Worm (Caenorhabditis elegans) whole organism, young adult: ENCODE results near the gene gck-4.

Experiments
- B0261.1 ChIP-seq: sonication (generic microtip); optimal IDR thresholded peaks from 2 replicates; lab custom pipeline; 2016; ENCODE audit warnings: mild to moderate bottlenecking, missing genetic modification characterization, moderate library complexity, missing compliant biosample characterization
- C06A6.2 ChIP-seq: fragments of 200-800 bp; sonication (Bioruptor generic); conservative IDR thresholded peaks from 2 replicates; pipeline ENCODE4 v1.3.6; 2022; ENCODE audit warnings: missing genetic modification characterization, missing compliant biosample characterization
- F55B11.4 ChIP-seq: sonication (generic microtip); optimal IDR thresholded peaks from 2 replicates; lab custom pipeline; 2016; ENCODE audit warnings: missing compliant biosample characterization, missing genetic modification characterization, borderline replicate concordance; ENCODE audit not compliant: insufficient read depth
- F57A8.1 ChIP-seq: fragments of 200-800 bp; sonication (Bioruptor generic); optimal IDR thresholded peaks from 2 replicates; lab custom pipeline; 2018; ENCODE audit warnings: mild to moderate bottlenecking, missing genetic modification characterization, moderate library complexity, missing compliant biosample characterization
- K11D2.4 ChIP-seq: fragments of 200-800 bp; sonication (Bioruptor generic); IDR thresholded peaks from 2 replicates; pipeline ENCODE4 v1.3.6; 2022; ENCODE audit warnings: missing genetic modification reagents, missing genetic modification characterization, missing compliant biosample characterization
- K12H6.12 ChIP-seq: fragments of 200-800 bp; sonication (Bioruptor generic); optimal IDR thresholded peaks from 2 replicates; lab custom pipeline; 2018; ENCODE audit warnings: mild to moderate bottlenecking, missing genetic modification characterization, missing compliant biosample characterization
- Y67H2A.10 ChIP-seq: fragments of 200-800 bp; sonication (Bioruptor generic); conservative IDR thresholded peaks from 2 replicates; pipeline ENCODE4 v1.3.6; 2022; ENCODE audit warnings: missing genetic modification reagents, missing genetic modification characterization, missing compliant biosample characterization
- akir-1 ChIP-seq: fragments of 200-800 bp; sonication (Bioruptor generic); optimal IDR thresholded peaks from 2 replicates; lab custom pipeline; 2018; ENCODE audit warnings: mild to moderate bottlenecking, missing genetic modification characterization, moderate library complexity, missing compliant biosample characterization
- atf-7 ChIP-seq: sonication (generic microtip); optimal IDR thresholded peaks from 2 replicates; lab custom pipeline; 2017; ENCODE audit warnings: mild to moderate bottlenecking, missing genetic modification characterization, missing compliant biosample characterization
- attf-5 ChIP-seq: fragments of 200-800 bp; sonication (Bioruptor generic); optimal IDR thresholded peaks from 2 replicates; lab custom pipeline; 2018; ENCODE audit warnings: mild to moderate bottlenecking, missing genetic modification characterization, missing compliant biosample characterization
- bed-1 ChIP-seq: fragments of 200-800 bp; sonication (Bioruptor generic); IDR thresholded peaks from 2 replicates; pipeline ENCODE4 v1.3.6; 2022; ENCODE audit warnings: missing genetic modification reagents, missing genetic modification characterization, missing compliant biosample characterization
- cebp-1 ChIP-seq, 2 experiments: fragments of 200-800 bp in 1 of 2; sonication (Bioruptor generic) in 1 of 2; sonication (generic microtip) in 1 of 2; IDR thresholded peaks in 1 of 2; optimal IDR thresholded peaks in 1 of 2; 2 replicates each; pipeline versions ENCODE4 v1.3.6 to Lab custom; 2017 to 2022; ENCODE audit warnings: missing compliant biosample characterization in 2 of 2, missing genetic modification characterization in 2 of 2, mild to moderate bottlenecking in 1 of 2, missing genetic modification reagents in 1 of 2, moderate library complexity in 1 of 2
- ceh-27 ChIP-seq: fragments of 200-800 bp; sonication (Bioruptor generic); optimal IDR thresholded peaks from 2 replicates; lab custom pipeline; 2018; ENCODE audit warnings: mild to moderate bottlenecking, missing genetic modification characterization, moderate library complexity, missing compliant biosample characterization
- ceh-91 ChIP-seq: fragments of 200-800 bp; sonication (Bioruptor generic); IDR thresholded peaks from 2 replicates; pipeline ENCODE4 v1.3.6; 2022; ENCODE audit warnings: missing genetic modification reagents, missing genetic modification characterization, missing compliant biosample characterization
- chd-7 ChIP-seq: sonication (generic microtip); optimal IDR thresholded peaks from 2 replicates; lab custom pipeline; 2016; ENCODE audit warnings: mild to moderate bottlenecking, missing genetic modification characterization, moderate library complexity, missing compliant biosample characterization
- die-1 ChIP-seq: sonication (generic microtip); optimal IDR thresholded peaks from 2 replicates; lab custom pipeline; 2016; ENCODE audit warnings: missing genotype, mild to moderate bottlenecking, missing genetic modification characterization, missing compliant biosample characterization
- dox-1 ChIP-seq: fragments of 200-800 bp; sonication (Bioruptor generic); IDR thresholded peaks from 2 replicates; pipeline ENCODE4 v1.3.6; 2022; ENCODE audit warnings: missing genetic modification reagents, missing genetic modification characterization, missing compliant biosample characterization
- efl-1 ChIP-seq: fragments of 150-350 bp; optimal IDR thresholded peaks from 2 replicates; lab custom pipeline; 2014; ENCODE audit warnings: missing biosample characterization, missing genetic modification reagents, missing genetic modification characterization
- egl-44 ChIP-seq: fragments of 200-800 bp; sonication (Bioruptor generic); IDR thresholded peaks from 2 replicates; pipeline ENCODE4 v1.3.6; 2022; ENCODE audit warnings: missing genetic modification reagents, missing genetic modification characterization, missing compliant biosample characterization
- egrh-3 ChIP-seq: fragments of 200-800 bp; sonication (Bioruptor generic); IDR thresholded peaks from 2 replicates; pipeline ENCODE4 v1.3.6; 2022; ENCODE audit warnings: missing genetic modification reagents, missing genetic modification characterization, missing compliant biosample characterization
- gei-17 ChIP-seq: fragments of 200-800 bp; sonication (Bioruptor generic); optimal IDR thresholded peaks from 2 replicates; lab custom pipeline; 2018; ENCODE audit warnings: mild to moderate bottlenecking, missing genetic modification characterization, missing compliant biosample characterization
- him-1 ChIP-seq: sonication (generic microtip); optimal IDR thresholded peaks from 2 replicates; lab custom pipeline; 2016; ENCODE audit warnings: missing genotype, missing genetic modification reagents, missing genetic modification characterization, missing compliant biosample characterization
- hmg-1.2 ChIP-seq: fragments of 200-800 bp; sonication (Bioruptor generic); IDR thresholded peaks from 2 replicates; pipeline ENCODE4 v1.3.6; 2022; ENCODE audit warnings: missing genetic modification reagents, missing genetic modification characterization, missing compliant biosample characterization
- let-607 ChIP-seq, 2 experiments: fragments of 200-800 bp in 1 of 2; sonication (Bioruptor generic) in 1 of 2; sonication (generic microtip) in 1 of 2; optimal IDR thresholded peaks; 2 replicates each; lab custom pipeline; 2016 to 2018; ENCODE audit warnings: mild to moderate bottlenecking in 2 of 2, missing compliant biosample characterization in 2 of 2, missing genetic modification characterization in 2 of 2, moderate library complexity in 2 of 2, missing genotype in 1 of 2
- lin-40 ChIP-seq: sonication (generic microtip); optimal IDR thresholded peaks from 2 replicates; lab custom pipeline; 2016; ENCODE audit warnings: missing genetic modification characterization, mild to moderate bottlenecking, missing compliant biosample characterization, missing genotype, missing genetic modification reagents
- lin-54 ChIP-seq: fragments of 200-800 bp; sonication (Bioruptor generic); optimal IDR thresholded peaks from 2 replicates; lab custom pipeline; 2018; ENCODE audit warnings: mild to moderate bottlenecking, missing genetic modification characterization, missing compliant biosample characterization
- lsy-27 ChIP-seq: sonication (generic microtip); optimal IDR thresholded peaks from 2 replicates; lab custom pipeline; 2017; ENCODE audit warnings: missing genetic modification characterization, mild to moderate bottlenecking, missing compliant biosample characterization, antibody characterized with exemption, missing genotype, borderline replicate concordance; ENCODE audit not compliant: insufficient read depth
- mel-28 ChIP-seq: sonication (generic microtip); optimal IDR thresholded peaks from 2 replicates; lab custom pipeline; 2016; ENCODE audit warnings: borderline replicate concordance, mild to moderate bottlenecking, missing genetic modification characterization, missing compliant biosample characterization
- nfyb-1 ChIP-seq: fragments of 200-800 bp; sonication (Bioruptor generic); IDR thresholded peaks from 2 replicates; pipeline ENCODE4 v1.3.6; 2022; ENCODE audit warnings: missing genetic modification reagents, missing genetic modification characterization, missing compliant biosample characterization
- nhr-80 ChIP-seq: sonication (generic microtip); optimal IDR thresholded peaks from 2 replicates; lab custom pipeline; 2016; ENCODE audit warnings: missing genetic modification characterization, missing compliant biosample characterization
- pbrm-1 ChIP-seq: fragments of 200-800 bp; sonication (Bioruptor generic); IDR thresholded peaks from 2 replicates; pipeline ENCODE4 v1.3.6; 2022; ENCODE audit warnings: missing genetic modification reagents, missing genetic modification characterization, missing compliant biosample characterization
- rcor-1 ChIP-seq: fragments of 200-800 bp; sonication (Bioruptor generic); IDR thresholded peaks from 2 replicates; pipeline ENCODE4 v1.3.6; 2022; ENCODE audit warnings: missing genetic modification reagents, missing genetic modification characterization, missing compliant biosample characterization
- rpc-1 ChIP-seq, 2 experiments: fragments of 150-350 bp in 1 of 2; sonication (generic microtip) in 1 of 2; optimal IDR thresholded peaks; 2 replicates each; lab custom pipeline; 2014 to 2018; ENCODE audit warnings: missing biosample characterization in 1 of 2, missing genetic modification characterization in 1 of 2, missing genetic modification reagents in 1 of 2, missing genotype in 1 of 2
- snpc-1.3 ChIP-seq: sonication (generic microtip); optimal IDR thresholded peaks from 2 replicates; lab custom pipeline; 2017; ENCODE audit warnings: missing genetic modification characterization, mild to moderate bottlenecking, missing compliant biosample characterization, antibody characterized with exemption, moderate library complexity, missing genotype, missing genetic modification reagents; ENCODE audit not compliant: insufficient read depth
- snpc-4 ChIP-seq, 5 experiments: fragments of 150-350 bp in 1 of 5; sonication (generic microtip) in 4 of 5; optimal IDR thresholded peaks; 2 replicates each; lab custom pipeline; 2014 to 2018; ENCODE audit warnings: missing genetic modification characterization in 5 of 5, missing biosample characterization in 3 of 5, antibody characterized with exemption in 2 of 5, mild to moderate bottlenecking in 2 of 5, missing compliant biosample characterization in 2 of 5, missing genotype in 2 of 5, moderate library complexity in 2 of 5, missing genetic modification reagents in 1 of 5
- tbp1 ChIP-seq: fragments of 200-800 bp; sonication (Bioruptor generic); optimal IDR thresholded peaks from 2 replicates; lab custom pipeline; 2018; ENCODE audit warnings: mild to moderate bottlenecking, missing genetic modification characterization, missing compliant biosample characterization
- unc-62 ChIP-seq: fragments of 150-350 bp; optimal IDR thresholded peaks from 2 replicates; lab custom pipeline; 2014; ENCODE audit warnings: missing biosample characterization, missing genetic modification reagents, missing genetic modification characterization
- zfh-2 ChIP-seq: fragments of 200-800 bp; sonication (Bioruptor generic); conservative IDR thresholded peaks from 2 replicates; pipeline ENCODE4 v1.3.6; 2022; ENCODE audit warnings: missing genetic modification reagents, missing genetic modification characterization, missing compliant biosample characterization
- ztf-18 ChIP-seq: sonication (generic microtip); optimal IDR thresholded peaks from 2 replicates; lab custom pipeline; 2016; ENCODE audit warnings: missing genotype, mild to moderate bottlenecking, missing genetic modification characterization, missing compliant biosample characterization

The gck-4 gene

DNA sequence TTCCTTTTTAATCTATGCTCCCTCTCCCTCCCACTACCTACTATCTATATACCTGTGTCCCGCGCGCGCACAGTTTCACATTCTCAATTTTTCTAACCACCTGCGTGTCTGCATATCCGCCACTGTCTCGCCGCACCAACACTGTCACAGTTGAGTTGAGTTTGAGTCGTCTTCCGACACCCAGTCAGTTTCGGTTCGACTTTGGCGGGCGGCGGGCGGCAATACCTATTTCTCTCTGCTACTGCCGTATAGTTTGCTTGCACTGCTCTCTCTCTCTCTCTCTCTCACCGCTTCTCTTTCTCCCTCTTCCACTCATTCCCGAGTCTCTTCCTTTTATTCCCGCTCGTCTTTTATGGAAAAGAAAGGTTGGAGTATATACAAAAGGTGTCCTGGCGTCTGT, 1.5 kb upstream of the gck-4 start (continued):
- TF ChIP-seq snpc-1.3 (tag; lab: Kevin White, UChicago): no peak
- TF ChIP-seq hmg-1.2 (GFP tag; lab: Robert Waterston, UW): peak; percentile 71; the same call in 1 of the 2 replicates
- peak; percentile 88 for TF ChIP-seq zfh-2 (GFP tag; lab: Robert Waterston, UW)
- TF ChIP-seq lin-40 (tag; lab: Kevin White, UChicago): no peak
- peak; percentile 13; the same call in 1 of the 2 replicates for TF ChIP-seq cebp-1 (GFP tag; IDR thresholded peaks at IDR 0.05; lab: Robert Waterston, UW)
- peak; percentile 13 for TF ChIP-seq cebp-1 (tag; optimal IDR thresholded peaks at IDR 0.05; lab: Kevin White, UChicago)
- TF ChIP-seq snpc-4 (GFP tag; optimal IDR thresholded peaks at IDR 0.05; lab: Kevin White, UChicago): no peak
- TF ChIP-seq snpc-4 (tag; optimal IDR thresholded peaks at IDR 0.05; lab: Kevin White, UChicago): no peak
- TF ChIP-seq egrh-3 (GFP tag; lab: Robert Waterston, UW): peak; percentile 56; the same call in 1 of the 2 replicates
- peak; percentile 33 for TF ChIP-seq atf-7 (tag; lab: Kevin White, UChicago)
- TF ChIP-seq chd-7 (tag; lab: Kevin White, UChicago): peak; percentile 35
- no peak for TF ChIP-seq bed-1
- peak; percentile 8 for TF ChIP-seq ceh-27 (GFP tag; lab: Kevin White, UChicago)
- TF ChIP-seq F57A8.1 (GFP tag; lab: Kevin White, UChicago): no peak
- peak; percentile 10 for TF ChIP-seq die-1
- peak; percentile 29 for TF ChIP-seq efl-1 (GFP tag; lab: Kevin White, UChicago)
- TF ChIP-seq unc-62 (GFP tag; lab: Kevin White, UChicago): peak; percentile 21
- TF ChIP-seq, all 124 proteins: peak for 18

DNA sequence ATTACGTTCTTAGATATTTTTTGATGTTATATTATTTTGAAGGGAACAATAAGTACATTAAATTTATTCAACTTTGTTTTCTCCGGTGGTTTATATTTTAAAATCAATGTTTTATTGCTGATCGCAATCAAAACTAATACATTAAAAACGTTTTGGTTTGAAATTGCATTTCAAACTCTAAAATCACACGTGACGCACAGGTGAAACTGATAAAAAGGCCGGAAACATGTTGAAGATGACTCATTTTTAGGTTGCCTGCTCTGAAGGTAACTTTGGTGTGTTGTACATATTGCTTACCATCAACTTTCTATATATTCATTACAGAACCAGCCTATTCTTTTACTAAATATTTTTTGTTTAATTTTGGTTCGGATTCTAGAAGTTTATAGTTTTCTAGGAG, 8.7 kb downstream of the gck-4 start:
- TF ChIP-seq Y67H2A.10 (GFP tag; lab: Robert Waterston, UW) (no peak), nhr-80 (tag; lab: Kevin White, UChicago) (peak; percentile 41), rpc-1 (optimal IDR thresholded peaks at IDR 0.05; lab: Kevin White, UChicago) (no peak), rpc-1 (tag; optimal IDR thresholded peaks at IDR 0.05; lab: Kevin White, UChicago) (no peak), attf-5 (no peak)

DNA sequence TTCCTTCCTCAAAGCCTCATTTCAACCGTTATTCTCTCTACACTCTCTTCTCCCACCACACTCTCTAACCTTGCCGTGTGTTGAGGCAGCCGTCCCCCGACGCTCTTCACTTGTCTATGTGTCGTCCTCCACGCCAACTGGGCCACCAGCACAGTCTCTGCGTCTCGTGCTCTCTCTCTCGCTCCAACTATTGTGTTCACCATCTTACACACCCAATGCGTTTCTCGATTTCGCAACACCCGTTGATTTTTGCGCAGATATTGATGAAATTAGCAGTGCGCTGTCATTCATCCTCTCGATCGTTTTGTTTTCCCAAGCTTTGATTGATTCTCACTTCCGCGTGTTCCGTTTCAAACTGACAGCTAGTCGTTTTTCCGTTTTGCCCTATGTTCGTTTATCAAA, 10.1 kb downstream of the gck-4 start:
- peak; percentile 10 for TF ChIP-seq tbp1
- TF ChIP-seq zfh-2 (GFP tag; lab: Robert Waterston, UW): peak; percentile 91
- TF ChIP-seq hmg-1.2 (GFP tag; lab: Robert Waterston, UW): peak; percentile 91
- no peak for TF ChIP-seq him-1 (tag; lab: Kevin White, UChicago)
- TF ChIP-seq akir-1: no peak
- TF ChIP-seq rcor-1 (GFP tag; lab: Robert Waterston, UW): peak; percentile 14; the same call in 1 of the 2 replicates
- no peak for TF ChIP-seq mel-28 (tag; lab: Kevin White, UChicago)
- peak; percentile 55 for TF ChIP-seq attf-5
- TF ChIP-seq egl-44 (GFP tag; lab: Robert Waterston, UW): 0 out of 2 replicates have a peak, but pooled peaks have one; percentile 42
- TF ChIP-seq K12H6.12 (tag; lab: Kevin White, UChicago): peak; percentile 34
- TF ChIP-seq cebp-1 (GFP tag; IDR thresholded peaks at IDR 0.05; lab: Robert Waterston, UW): peak; percentile 91
- TF ChIP-seq cebp-1 (tag; optimal IDR thresholded peaks at IDR 0.05; lab: Kevin White, UChicago): peak; percentile 98
- peak; percentile 77; the same call in 1 of the 2 replicates for TF ChIP-seq dox-1 (GFP tag; lab: Robert Waterston, UW)
- peak; percentile 54 to 71 for TF ChIP-seq let-607 (tag; optimal IDR thresholded peaks at IDR 0.05; lab: Kevin White, UChicago)
- peak; percentile 22 for TF ChIP-seq gei-17 (GFP tag; lab: Kevin White, UChicago)
- TF ChIP-seq lin-40 (tag; lab: Kevin White, UChicago): peak; percentile 50
- peak; percentile 42; the same call in 1 of the 2 replicates for TF ChIP-seq nfyb-1 (GFP tag; lab: Robert Waterston, UW)
- TF ChIP-seq nhr-80 (tag; lab: Kevin White, UChicago): peak; percentile 45
- TF ChIP-seq lsy-27: no peak
- peak; percentile 3 for TF ChIP-seq lin-54 (GFP tag; lab: Kevin White, UChicago)
- TF ChIP-seq ceh-91 (GFP tag; lab: Robert Waterston, UW): no peak
- TF ChIP-seq snpc-4 (GFP tag; optimal IDR thresholded peaks at IDR 0.05; lab: Kevin White, UChicago): no peak
- peak in 2 of 4 experiments; percentile 3 to 41 for TF ChIP-seq snpc-4 (tag; optimal IDR thresholded peaks at IDR 0.05; lab: Kevin White, UChicago)
- no peak for TF ChIP-seq F55B11.4
- peak; percentile 74 for TF ChIP-seq ceh-27 (GFP tag; lab: Kevin White, UChicago)
- peak; percentile 40 for TF ChIP-seq chd-7 (tag; lab: Kevin White, UChicago)
- peak; percentile 29; the same call in 1 of the 2 replicates for TF ChIP-seq K11D2.4 (GFP tag; lab: Robert Waterston, UW)
- TF ChIP-seq C06A6.2 (GFP tag; lab: Robert Waterston, UW): 0 out of 2 replicates have a peak, but pooled peaks have one; percentile 27
- peak; percentile 16 for TF ChIP-seq ztf-18 (tag; lab: Kevin White, UChicago)
- TF ChIP-seq B0261.1 (tag; lab: Kevin White, UChicago): peak; percentile 5
- TF ChIP-seq pbrm-1 (GFP tag; lab: Robert Waterston, UW): peak; percentile 50; the same call in 1 of the 2 replicates
